Fruit fly (Drosophila melanogaster): ENCODE measurements around the gene Eig71Eh.

Gene Eig71Eh

dm6 chr3L:15702191-15702590, 43.0 kb upstream of the Eig71Eh start:
- TF ChIP-seq CG7101 (tag; optimal IDR thresholded peaks at IDR 0.05) (no peak), CG12768 (GFP tag; optimal IDR thresholded peaks at IDR 0.05) (no peak), bab1 (GFP tag; optimal IDR thresholded peaks at IDR 0.05) (no peak), Hr96 (GFP tag; optimal IDR thresholded peaks at IDR 0.05) (no peak), toe (GFP tag; optimal IDR thresholded peaks at IDR 0.05) (no peak), CG1620 (GFP tag; optimal IDR thresholded peaks at IDR 0.05) (no peak), cnc (optimal IDR thresholded peaks at IDR 0.05) (no peak), CG7045 (GFP tag; optimal IDR thresholded peaks at IDR 0.05) (no peak), CG11617 (GFP tag; optimal IDR thresholded peaks at IDR 0.05) (no peak), Mnt (GFP tag; optimal IDR thresholded peaks at IDR 0.05) (no peak), CG5204 (GFP tag; optimal IDR thresholded peaks at IDR 0.05) (no peak), Crg-1 (GFP tag; optimal IDR thresholded peaks at IDR 0.05) (no peak), ovo (GFP tag; optimal IDR thresholded peaks at IDR 0.05) (no peak), tj (GFP tag; optimal IDR thresholded peaks at IDR 0.05) (no peak), pad (GFP tag; optimal IDR thresholded peaks at IDR 0.05) (no peak), cic (GFP tag; optimal IDR thresholded peaks at IDR 0.05) (no peak), CG33017 (tag; optimal IDR thresholded peaks at IDR 0.05) (no peak), Clk (GFP tag; optimal IDR thresholded peaks at IDR 0.05) (no peak)

- TF ChIP-seq CG5204 (GFP tag; optimal IDR thresholded peaks at IDR 0.05) (no peak), toe (GFP tag; optimal IDR thresholded peaks at IDR 0.05) (no peak), CG7101 (tag; optimal IDR thresholded peaks at IDR 0.05) (no peak), CG11617 (GFP tag; optimal IDR thresholded peaks at IDR 0.05) (no peak), CG12768 (GFP tag; optimal IDR thresholded peaks at IDR 0.05) (no peak), Clk (GFP tag; optimal IDR thresholded peaks at IDR 0.05) (no peak), CG1620 (GFP tag; optimal IDR thresholded peaks at IDR 0.05) (no peak), bab1 (GFP tag; optimal IDR thresholded peaks at IDR 0.05) (no peak), tj (GFP tag; optimal IDR thresholded peaks at IDR 0.05) (no peak), CG14711 (tag; optimal IDR thresholded peaks at IDR 0.05) (no peak), cic (GFP tag; optimal IDR thresholded peaks at IDR 0.05) (no peak), CG7045 (GFP tag; optimal IDR thresholded peaks at IDR 0.05) (no peak), kay (GFP tag; ENCODE audit: borderline replicate concordance) (no peak), Crg-1 (GFP tag; optimal IDR thresholded peaks at IDR 0.05) (no peak), pad (GFP tag; optimal IDR thresholded peaks at IDR 0.05) (no peak), Hr96 (GFP tag; optimal IDR thresholded peaks at IDR 0.05) (no peak), ovo (GFP tag; optimal IDR thresholded peaks at IDR 0.05) (no peak), CG33017 (tag; optimal IDR thresholded peaks at IDR 0.05) (no peak), Mnt (GFP tag; optimal IDR thresholded peaks at IDR 0.05) (no peak), cnc (optimal IDR thresholded peaks at IDR 0.05) (no peak)
Observed at dm6 chr3L:15700338-15700966, 41.2 kb upstream of the Eig71Eh start.

dm6 chr3L:15699626-15700337, 40.5 kb upstream of the Eig71Eh start, which contains the start of gene comm2:
comm2 (minus strand) TSS chr3L:15699850.
- no peak for TF ChIP-seq bab1 (GFP tag; optimal IDR thresholded peaks at IDR 0.05)
- no peak for TF ChIP-seq Clk (GFP tag; optimal IDR thresholded peaks at IDR 0.05)
- TF ChIP-seq toe (GFP tag; optimal IDR thresholded peaks at IDR 0.05): no peak
- no peak for TF ChIP-seq Hr96 (GFP tag; optimal IDR thresholded peaks at IDR 0.05)
- no peak for TF ChIP-seq CG12768 (GFP tag; optimal IDR thresholded peaks at IDR 0.05)
- TF ChIP-seq CG7101 (tag; optimal IDR thresholded peaks at IDR 0.05): no peak
- no peak for TF ChIP-seq tj (GFP tag; optimal IDR thresholded peaks at IDR 0.05)
- TF ChIP-seq CG1620 (GFP tag; optimal IDR thresholded peaks at IDR 0.05): no peak
- no peak for TF ChIP-seq ovo (GFP tag; optimal IDR thresholded peaks at IDR 0.05)
- no peak for TF ChIP-seq pad (GFP tag; optimal IDR thresholded peaks at IDR 0.05)
- no peak for TF ChIP-seq CG33017 (tag; optimal IDR thresholded peaks at IDR 0.05)
- TF ChIP-seq cic (GFP tag; optimal IDR thresholded peaks at IDR 0.05): no peak

dm6 chr3L:15697916-15698315, 38.7 kb upstream of the Eig71Eh start:
- TF ChIP-seq Crg-1 (GFP tag; optimal IDR thresholded peaks at IDR 0.05) (no peak), tj (GFP tag; optimal IDR thresholded peaks at IDR 0.05) (no peak), pad (GFP tag; optimal IDR thresholded peaks at IDR 0.05) (no peak), bab1 (GFP tag; optimal IDR thresholded peaks at IDR 0.05) (no peak), CG7045 (GFP tag; optimal IDR thresholded peaks at IDR 0.05) (no peak), CG5204 (GFP tag; optimal IDR thresholded peaks at IDR 0.05) (no peak), cnc (optimal IDR thresholded peaks at IDR 0.05) (no peak), CG12768 (GFP tag; optimal IDR thresholded peaks at IDR 0.05) (no peak), CG1620 (GFP tag; optimal IDR thresholded peaks at IDR 0.05) (no peak), CG7101 (tag; optimal IDR thresholded peaks at IDR 0.05) (no peak), cic (GFP tag; optimal IDR thresholded peaks at IDR 0.05) (no peak), Mnt (GFP tag; optimal IDR thresholded peaks at IDR 0.05) (no peak), toe (GFP tag; optimal IDR thresholded peaks at IDR 0.05) (no peak), Clk (GFP tag; optimal IDR thresholded peaks at IDR 0.05) (no peak), CG33017 (tag; optimal IDR thresholded peaks at IDR 0.05) (no peak)

- no peak for TF ChIP-seq pad (GFP tag; optimal IDR thresholded peaks at IDR 0.05)
- TF ChIP-seq cic (GFP tag; optimal IDR thresholded peaks at IDR 0.05): no peak
- no peak for TF ChIP-seq Clk (GFP tag; optimal IDR thresholded peaks at IDR 0.05)
- no peak for TF ChIP-seq Hr96 (GFP tag; optimal IDR thresholded peaks at IDR 0.05)
- TF ChIP-seq CG11617 (GFP tag; optimal IDR thresholded peaks at IDR 0.05): no peak
- no peak for TF ChIP-seq CG7045 (GFP tag; optimal IDR thresholded peaks at IDR 0.05)
- TF ChIP-seq ovo (GFP tag; optimal IDR thresholded peaks at IDR 0.05): no peak
- no peak for TF ChIP-seq CG14711 (tag; optimal IDR thresholded peaks at IDR 0.05)
- no peak for TF ChIP-seq Crg-1 (GFP tag; optimal IDR thresholded peaks at IDR 0.05)
- no peak for TF ChIP-seq CG33017 (tag; optimal IDR thresholded peaks at IDR 0.05)
- no peak for TF ChIP-seq CG5204 (GFP tag; optimal IDR thresholded peaks at IDR 0.05)
- TF ChIP-seq cnc (optimal IDR thresholded peaks at IDR 0.05): no peak
- no peak for TF ChIP-seq Mnt (GFP tag; optimal IDR thresholded peaks at IDR 0.05)
- TF ChIP-seq tj (GFP tag; optimal IDR thresholded peaks at IDR 0.05): no peak
- no peak for TF ChIP-seq toe (GFP tag; optimal IDR thresholded peaks at IDR 0.05)
- TF ChIP-seq kay (GFP tag; ENCODE audit: borderline replicate concordance): no peak
- no peak for TF ChIP-seq bab1 (GFP tag; optimal IDR thresholded peaks at IDR 0.05)
- TF ChIP-seq CG7101 (tag; optimal IDR thresholded peaks at IDR 0.05): no peak
- TF ChIP-seq CG1620 (GFP tag; optimal IDR thresholded peaks at IDR 0.05): no peak
- no peak for TF ChIP-seq CG12768 (GFP tag; optimal IDR thresholded peaks at IDR 0.05)
Observed at dm6 chr3L:15695195-15695594, 36.0 kb upstream of the Eig71Eh start.
